Fruit fly (Drosophila melanogaster): ENCODE data around the gene CG14357.

DNA sequence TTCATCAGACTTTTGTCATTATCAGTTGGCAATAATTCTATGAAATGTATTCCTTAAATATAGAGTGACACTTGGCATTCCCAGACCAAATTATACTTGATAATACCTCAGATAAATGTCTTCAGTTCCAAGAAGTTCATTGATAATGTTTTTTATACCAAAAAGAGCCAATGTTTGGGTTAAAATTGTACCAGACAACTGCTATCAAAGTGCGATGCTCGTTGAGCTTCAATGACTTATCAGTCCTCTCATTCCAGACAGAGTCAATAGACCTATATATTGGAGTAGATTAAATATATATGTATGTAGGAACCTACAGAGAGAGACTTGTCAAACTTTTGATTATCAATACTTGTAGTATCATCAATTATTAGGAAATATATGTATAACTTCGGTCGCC, 46.7 kb downstream of the CG14357 start:
- TF ChIP-seq insv (optimal IDR thresholded peaks at IDR 0.05) = no peak
- no peak for TF ChIP-seq Sin3A (optimal IDR thresholded peaks at IDR 0.05)
